Fruit fly (Drosophila melanogaster): ENCODE results near the gene Gmd.

Gene Gmd

DNA sequence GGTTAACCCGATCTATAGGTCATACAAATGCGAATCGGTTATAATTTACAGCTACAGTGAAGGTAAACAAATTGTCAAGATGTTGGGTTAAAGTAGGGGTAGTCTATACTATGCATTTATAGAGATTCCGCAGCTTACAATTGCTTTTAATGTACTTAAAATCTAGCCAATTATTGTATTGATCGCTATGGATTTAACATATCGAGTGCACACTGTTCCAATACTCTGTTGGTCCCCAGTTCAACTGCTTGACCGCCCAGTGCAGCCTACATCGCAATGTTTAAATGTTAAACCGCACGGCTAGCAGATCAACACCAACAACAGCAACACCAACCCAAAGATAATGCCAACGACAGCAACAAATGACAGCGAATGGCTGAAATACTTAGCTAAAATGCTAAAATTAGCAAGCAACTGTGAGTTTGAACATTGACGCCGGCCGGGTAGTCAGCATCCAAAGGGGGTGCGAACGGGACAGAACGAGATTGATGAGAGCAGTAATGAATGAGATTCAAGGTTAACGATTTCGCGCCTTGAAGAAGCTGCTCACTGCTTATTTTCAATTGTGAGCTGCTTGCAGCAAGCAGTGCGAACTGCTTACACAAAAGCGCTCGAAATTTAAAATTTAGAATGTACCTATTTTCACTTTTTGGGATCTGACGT, 24.2 kb upstream of the Gmd start (continued):
- no peak for TF ChIP-seq MTF-1 (GFP tag; optimal IDR thresholded peaks at IDR 0.05; ENCODE audit: borderline replicate concordance)
- no peak for TF ChIP-seq CG11560 (tag; IDR thresholded peaks at IDR 0.05)
- TF ChIP-seq Scr (GFP tag; IDR thresholded peaks at IDR 0.05; ENCODE audit: partially characterized antibody) = no peak; the same call in 1 of the 2 replicates
- no peak for TF ChIP-seq fd3F (GFP tag; optimal IDR thresholded peaks at IDR 0.05)
- TF ChIP-seq CG3407 (GFP tag; optimal IDR thresholded peaks at IDR 0.05) = no peak
- no peak for TF ChIP-seq pnt (GFP tag; optimal IDR thresholded peaks at IDR 0.05)
- TF ChIP-seq pum (GFP tag; optimal IDR thresholded peaks at IDR 0.05) = no peak
- no peak for TF ChIP-seq Nf-YB (GFP tag; optimal IDR thresholded peaks at IDR 0.05)
- no peak for TF ChIP-seq h (optimal IDR thresholded peaks at IDR 0.05)
- TF ChIP-seq ftz-f1 (GFP tag; optimal IDR thresholded peaks at IDR 0.05) = peak; percentile 100
- TF ChIP-seq Gsc (GFP tag; IDR thresholded peaks at IDR 0.05) = peak; percentile 38; the same call in 1 of the 2 replicates
- peak; percentile 50 for TF ChIP-seq CG1832 (GFP tag; optimal IDR thresholded peaks at IDR 0.05)
- no peak for TF ChIP-seq Elba2 (GFP tag; optimal IDR thresholded peaks at IDR 0.05)
- TF ChIP-seq pfk (GFP tag; optimal IDR thresholded peaks at IDR 0.05) = no peak
- peak; percentile 60 for TF ChIP-seq ara (GFP tag; IDR thresholded peaks at IDR 0.05)
- no peak for TF ChIP-seq CG10654 (GFP tag; optimal IDR thresholded peaks at IDR 0.05)
- peak; percentile 21 for TF ChIP-seq yki (optimal IDR thresholded peaks at IDR 0.05)
- TF ChIP-seq crp (GFP tag; optimal IDR thresholded peaks at IDR 0.05) = no peak
- TF ChIP-seq NFAT (GFP tag; IDR thresholded peaks at IDR 0.05) = peak; percentile 35
- peak; percentile 64 for TF ChIP-seq CG10543 (GFP tag; optimal IDR thresholded peaks at IDR 0.05)
- TF ChIP-seq CG11398 (GFP tag; optimal IDR thresholded peaks at IDR 0.05) = no peak
- peak; percentile 64 for TF ChIP-seq CG17328 (GFP tag; IDR thresholded peaks at IDR 0.05)
- no peak; the same call in 1 of the 2 replicates for TF ChIP-seq gt (GFP tag; IDR thresholded peaks at IDR 0.05)
- peak; percentile 41; the same call in 1 of the 2 replicates for TF ChIP-seq ranshi (GFP tag; IDR thresholded peaks at IDR 0.05)
- TF ChIP-seq p53 (GFP tag; optimal IDR thresholded peaks at IDR 0.05) = no peak
- peak; percentile 8; the same call in 1 of the 2 replicates for TF ChIP-seq Awh (GFP tag; IDR thresholded peaks at IDR 0.05)
- no peak; the same call in 1 of the 2 replicates for TF ChIP-seq ttk (GFP tag; IDR thresholded peaks at IDR 0.05)
- TF ChIP-seq gsb (GFP tag; IDR thresholded peaks at IDR 0.05) = no peak; the same call in 1 of the 2 replicates
- TF ChIP-seq sug (tag; optimal IDR thresholded peaks at IDR 0.05) = peak; percentile 41
- TF ChIP-seq ase (GFP tag; IDR thresholded peaks at IDR 0.05) = peak; percentile 44; the same call in 2 of the 3 replicates
- peak; percentile 54 for TF ChIP-seq Rfx (GFP tag; IDR thresholded peaks at IDR 0.05)
- TF ChIP-seq CG34224 (GFP tag; IDR thresholded peaks at IDR 0.05; ENCODE audit: partially characterized antibody) = no peak
- TF ChIP-seq CG12071 (GFP tag; optimal IDR thresholded peaks at IDR 0.05) = no peak
- TF ChIP-seq H15 (GFP tag; IDR thresholded peaks at IDR 0.05) = peak; percentile 48; the same call in 2 of the 3 replicates
- TF ChIP-seq Opbp (GFP tag; IDR thresholded peaks at IDR 0.05; ENCODE audit: partially characterized antibody) = peak; percentile 67; the same call in 2 of the 3 replicates
- no peak for TF ChIP-seq fd64A (GFP tag; optimal IDR thresholded peaks at IDR 0.05)
- no peak for TF ChIP-seq pan (optimal IDR thresholded peaks at IDR 0.05)
- peak in 1 of 2 experiments; percentile 65 for TF ChIP-seq pan (GFP tag; optimal IDR thresholded peaks at IDR 0.05 in 1 of 2, IDR thresholded peaks at IDR 0.05 in 1 of 2)
- no peak for TF ChIP-seq Stat92E (GFP tag; optimal IDR thresholded peaks at IDR 0.05)
- no peak for TF ChIP-seq Sox102F (GFP tag; optimal IDR thresholded peaks at IDR 0.05)
- TF ChIP-seq Spps (tag; optimal IDR thresholded peaks at IDR 0.05) = no peak
- TF ChIP-seq D19A (tag; optimal IDR thresholded peaks at IDR 0.05) = no peak
- no peak for TF ChIP-seq ro (GFP tag; IDR thresholded peaks at IDR 0.05)
- no peak for TF ChIP-seq Deaf1 (tag; optimal IDR thresholded peaks at IDR 0.05)
- TF ChIP-seq jigr1 (GFP tag; IDR thresholded peaks at IDR 0.05) = no peak; the same call in 2 of the 3 replicates
- TF ChIP-seq CG2202 (tag; optimal IDR thresholded peaks at IDR 0.05) = no peak
- TF ChIP-seq pzg (GFP tag; optimal IDR thresholded peaks at IDR 0.05) = peak; percentile 17
- TF ChIP-seq slou (GFP tag; optimal IDR thresholded peaks at IDR 0.05) = no peak
- no peak; the same call in 1 of the 2 replicates for TF ChIP-seq Atf6 (GFP tag; IDR thresholded peaks at IDR 0.05)
- TF ChIP-seq zfh1 (GFP tag; IDR thresholded peaks at IDR 0.05) = peak; percentile 72

Measured in whole organism, embryonic.